Worm (Caenorhabditis elegans) whole organism, late embryonic: ENCODE data around the gene F14H8.5.

Source experiments
- F13H6.1 ChIP-seq: sonication (generic microtip); optimal IDR thresholded peaks from 2 replicates; lab custom pipeline; 2016; ENCODE audit warnings: missing genetic modification characterization, missing compliant biosample characterization
- ama-1 ChIP-seq: fragments of 150-350 bp; optimal IDR thresholded peaks from 2 replicates; lab custom pipeline; 2014
- elt-4 ChIP-seq: sonication (generic microtip); optimal IDR thresholded peaks from 2 replicates; lab custom pipeline; 2016; ENCODE audit warnings: missing genetic modification characterization, missing compliant biosample characterization
- hlh-8 ChIP-seq: sonication (generic microtip); optimal IDR thresholded peaks from 2 replicates; lab custom pipeline; 2016; ENCODE audit warnings: missing genotype, missing genetic modification characterization, missing compliant biosample characterization
- pha-4 ChIP-seq: fragments of 150-350 bp; optimal IDR thresholded peaks from 2 replicates; lab custom pipeline; 2018; ENCODE audit warnings: missing biosample characterization, missing genetic modification reagents, missing genetic modification characterization
- tbx-2 ChIP-seq: sonication (generic microtip); optimal IDR thresholded peaks from 2 replicates; lab custom pipeline; 2016; ENCODE audit warnings: missing genetic modification characterization, missing compliant biosample characterization
- unc-3 ChIP-seq, 2 experiments: fragments of 200-800 bp in 1 of 2; sonication (Bioruptor generic) in 1 of 2; sonication (generic microtip) in 1 of 2; conservative IDR thresholded peaks in 1 of 2; optimal IDR thresholded peaks in 1 of 2; 2 replicates each; pipeline versions ENCODE4 v1.3.6 to Lab custom; 2016 to 2022; ENCODE audit warnings: missing compliant biosample characterization in 2 of 2, missing genetic modification characterization in 2 of 2, missing genetic modification reagents in 1 of 2

DNA sequence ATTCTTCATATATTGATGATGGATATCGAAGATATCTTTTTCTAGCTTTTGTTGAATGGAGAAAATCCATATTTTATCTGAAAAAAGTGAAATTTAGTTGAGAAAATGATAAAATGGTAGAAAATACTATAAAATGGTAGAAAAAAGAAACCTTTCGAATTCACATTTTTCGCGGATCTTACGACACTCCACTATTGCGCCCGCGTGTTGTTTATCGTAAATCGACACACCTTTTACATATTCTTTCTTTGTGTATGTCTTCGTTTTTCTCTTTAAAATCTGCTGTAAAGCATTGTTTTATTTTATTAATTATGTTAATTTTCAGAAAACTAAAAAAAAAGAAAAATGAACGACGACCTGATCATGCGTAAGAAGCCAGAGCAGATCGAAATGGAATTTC lies 30.0 kb upstream of the F14H8.5 start, which contains the start of the genes cdt-2 and T01C3.2:
- TF ChIP-seq pha-4 (tag; lab: Kevin White, UChicago) (no peak), unc-3 (GFP tag; conservative IDR thresholded peaks at IDR 0.05; lab: Robert Waterston, UW) (no peak), unc-3 (tag; optimal IDR thresholded peaks at IDR 0.05; lab: Kevin White, UChicago) (no peak), F13H6.1 (tag; lab: Kevin White, UChicago) (no peak), hlh-8 (tag; lab: Kevin White, UChicago) (no peak), tbx-2 (tag; lab: Kevin White, UChicago) (no peak), elt-4 (no peak), ama-1 (lab: Kevin White, UChicago) (no peak)
